Worm (Caenorhabditis elegans): Measurements from ENCODE around the gene egl-1.

DNA sequence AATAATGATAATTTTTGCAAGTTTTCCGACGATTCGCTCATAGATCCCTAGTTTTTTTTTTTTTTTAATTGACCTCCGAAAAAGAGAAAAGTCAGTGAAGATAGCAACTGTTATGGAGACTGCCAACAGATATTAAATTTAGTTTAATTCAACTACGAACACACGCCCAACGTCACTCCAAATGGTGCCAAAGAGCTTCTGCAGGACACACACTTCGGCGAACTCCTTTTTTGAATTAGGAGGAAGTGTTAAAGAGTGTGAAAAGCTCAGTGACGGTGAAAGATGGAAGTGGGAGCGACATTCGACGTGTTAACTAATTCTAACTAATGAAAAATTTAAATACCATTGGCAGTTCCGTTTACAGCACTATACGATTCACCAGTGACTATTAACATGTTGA, 20.2 kb downstream of the egl-1 start:
- TF ChIP-seq unc-62 (GFP tag; optimal IDR thresholded peaks at IDR 0.05) (no peak), zag-1 (tag; optimal IDR thresholded peaks at IDR 0.05) (no peak)
